Comparison of ENCODE assay signal across 2 fruit fly cellular contexts in genomic region chr3R:10389027-10389465, dm6.
TF ChIP-seq lines count a peak whose summit lies in the region.

No protein-coding gene starts in this region.

TF ChIP-seq in whole organism, embryonic, 481 proteins besides CTCF, POLR2A, EP300 and RAD21 (continued from another document):
- TF ChIP-seq kah (GFP tag; optimal IDR thresholded peaks at IDR 0.05; lab: Kevin White, UChicago) = peak; percentile 92

TF ChIP-seq in whole organism, prepupa, 60 proteins besides CTCF, POLR2A, EP300 and RAD21 (continued from another document):
- TF ChIP-seq lz (GFP tag; optimal IDR thresholded peaks at IDR 0.05; lab: Kevin White, UChicago) (no peak), vri (GFP tag; optimal IDR thresholded peaks at IDR 0.05; lab: Kevin White, UChicago) (peak; percentile 13), fkh (GFP tag; optimal IDR thresholded peaks at IDR 0.05; lab: Kevin White, UChicago) (no peak), salr (GFP tag; optimal IDR thresholded peaks at IDR 0.05; lab: Kevin White, UChicago) (no peak), spab (GFP tag; optimal IDR thresholded peaks at IDR 0.05; lab: Kevin White, UChicago) (no peak), cyc (GFP tag; optimal IDR thresholded peaks at IDR 0.05; lab: Kevin White, UChicago) (no peak), net (GFP tag; optimal IDR thresholded peaks at IDR 0.05; lab: Kevin White, UChicago) (no peak), Eip78C (GFP tag; lab: Kevin White, UChicago) (no peak), dac (GFP tag; optimal IDR thresholded peaks at IDR 0.05; lab: Kevin White, UChicago) (no peak), OdsH (GFP tag; optimal IDR thresholded peaks at IDR 0.05; lab: Kevin White, UChicago) (no peak), Lpt (GFP tag; optimal IDR thresholded peaks at IDR 0.05; lab: Kevin White, UChicago) (no peak), CG1621 (tag; optimal IDR thresholded peaks at IDR 0.05; lab: Kevin White, UChicago) (peak; percentile 57)
